Worm (Caenorhabditis elegans) whole organism, L1 larva: Measurements from ENCODE around the gene T24E12.3.

ENCODE experiments used
- egl-13 ChIP-seq: sonication (generic microtip); optimal IDR thresholded peaks from 2 replicates; lab custom pipeline; 2016; ENCODE audit warnings: missing genotype, missing genetic modification reagents, missing genetic modification characterization, missing compliant biosample characterization
- fos-1 ChIP-seq: fragments of 150-350 bp; optimal IDR thresholded peaks from 2 replicates; lab custom pipeline; 2014; ENCODE audit warnings: missing biosample characterization, missing genetic modification characterization
- hpl-2 ChIP-seq: fragments of 150-350 bp; optimal IDR thresholded peaks from 2 replicates; lab custom pipeline; 2014; ENCODE audit warnings: missing biosample characterization, missing genetic modification reagents, missing genetic modification characterization
- lin-15B ChIP-seq: fragments of 150-350 bp; sonication (generic microtip); optimal IDR thresholded peaks from 3 replicates; lab custom pipeline; 2014; ENCODE audit warnings: missing biosample characterization, missing genetic modification characterization
- nhr-76 ChIP-seq: sonication (generic microtip); optimal IDR thresholded peaks from 2 replicates; lab custom pipeline; 2017; ENCODE audit warnings: missing biosample characterization, missing genetic modification characterization
- nhr-77 ChIP-seq: fragments of 150-350 bp; optimal IDR thresholded peaks from 2 replicates; lab custom pipeline; 2014; ENCODE audit warnings: missing biosample characterization, missing genetic modification characterization
- sox-4 ChIP-seq: sonication (generic microtip); optimal IDR thresholded peaks from 2 replicates; lab custom pipeline; 2016; ENCODE audit warnings: missing genetic modification characterization, missing compliant biosample characterization
- zag-1 ChIP-seq: fragments of 150-350 bp; optimal IDR thresholded peaks from 2 replicates; lab custom pipeline; 2014; ENCODE audit warnings: missing biosample characterization, missing genetic modification characterization

DNA sequence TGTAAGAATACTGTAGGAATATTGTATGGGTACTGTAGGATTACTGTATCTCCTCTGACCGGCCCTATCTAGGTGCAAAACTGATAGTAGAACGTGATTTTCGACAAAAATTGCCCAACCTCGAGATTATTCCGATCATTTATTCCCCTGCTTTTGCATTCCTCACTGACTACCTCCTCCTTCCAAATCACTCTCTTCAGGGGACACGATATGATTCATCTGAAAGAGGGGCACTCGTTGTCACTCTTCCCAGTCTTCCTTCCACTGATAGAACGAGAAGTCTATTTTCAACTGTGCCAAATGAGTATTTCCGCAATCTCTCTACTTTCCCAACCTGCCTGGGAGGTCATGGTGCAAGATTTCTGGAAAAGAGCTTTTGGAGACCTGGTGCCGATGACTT is 36.2 kb upstream of the T24E12.3 start, which contains the start of gene F12E12.2:
- TF ChIP-seq hpl-2 (no peak), fos-1 (tag; lab: Kevin White, UChicago) (no peak), zag-1 (no peak), sox-4 (tag; lab: Kevin White, UChicago) (no peak), lin-15B (tag; lab: Kevin White, UChicago) (no peak), nhr-77 (tag; lab: Kevin White, UChicago) (no peak), nhr-76 (no peak), egl-13 (tag; lab: Kevin White, UChicago) (no peak)
